Fruit fly (Drosophila melanogaster): Measurements from ENCODE around the gene Top2.

Gene Top2

DNA sequence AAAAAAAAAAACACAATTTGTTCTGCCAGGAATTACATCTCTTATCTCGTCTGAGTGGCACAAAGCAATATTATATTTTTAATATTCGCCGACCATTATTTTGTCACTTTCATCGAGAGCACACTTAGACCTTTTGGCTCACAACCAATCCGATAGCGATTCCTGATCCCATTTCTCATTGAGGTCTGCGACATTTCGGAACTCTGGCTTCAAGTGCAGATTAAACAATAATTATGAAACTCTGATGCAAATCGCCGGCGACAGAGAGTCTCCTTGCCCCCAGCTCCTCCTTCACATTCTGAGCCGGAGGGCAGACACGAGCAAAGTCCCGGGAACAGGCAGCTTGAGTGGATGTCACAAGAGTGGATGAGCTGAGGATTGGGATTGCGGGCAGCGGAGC is 15.8 kb upstream of the Top2 start:
- TF ChIP-seq h (optimal IDR thresholded peaks at IDR 0.05) (no peak), ttk (optimal IDR thresholded peaks at IDR 0.05) (no peak), Myc (optimal IDR thresholded peaks at IDR 0.05) (no peak), insv (optimal IDR thresholded peaks at IDR 0.05) (no peak), Sin3A (optimal IDR thresholded peaks at IDR 0.05) (no peak), psq (optimal IDR thresholded peaks at IDR 0.05) (no peak)

DNA sequence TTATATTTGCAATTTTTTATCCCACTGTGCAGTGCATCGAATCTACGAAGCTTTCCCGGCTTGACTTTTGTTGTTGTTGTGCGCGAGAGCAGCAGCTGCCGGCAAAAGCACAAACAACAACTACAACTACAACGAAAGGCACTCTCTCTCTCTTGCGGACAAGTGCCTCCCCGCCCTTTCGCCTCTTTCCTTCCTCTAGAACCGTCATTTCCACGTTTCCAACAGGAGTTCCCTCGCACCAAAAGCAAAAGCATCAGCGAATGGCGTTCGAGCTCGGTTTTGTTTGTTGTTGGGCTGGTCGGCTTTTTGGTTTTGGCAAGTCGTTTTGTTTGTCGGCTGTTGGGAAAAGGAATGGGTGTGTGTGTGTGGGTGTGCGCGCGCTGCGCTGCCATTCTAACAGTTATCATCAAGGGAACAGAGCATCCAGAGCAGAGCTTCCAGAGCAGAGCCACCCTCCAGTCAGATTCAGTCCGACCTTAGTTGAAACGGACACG is 10.6 kb upstream of the Top2 start, which contains the start of gene tj:
tj (plus strand) TSS at position 444 of the 494 bp plus-strand sequence.
- TF ChIP-seq ttk (optimal IDR thresholded peaks at IDR 0.05), result no peak
- TF ChIP-seq Myc (optimal IDR thresholded peaks at IDR 0.05), result no peak
- no peak for TF ChIP-seq insv (optimal IDR thresholded peaks at IDR 0.05)
- no peak for TF ChIP-seq Sin3A (optimal IDR thresholded peaks at IDR 0.05)
- TF ChIP-seq psq (optimal IDR thresholded peaks at IDR 0.05), result no peak
- no peak for TF ChIP-seq h (optimal IDR thresholded peaks at IDR 0.05)

dm6 chr2L:19463405-19463804 is 10.1 kb upstream of the Top2 start:
- TF ChIP-seq h (optimal IDR thresholded peaks at IDR 0.05) (no peak), psq (optimal IDR thresholded peaks at IDR 0.05) (no peak), Sin3A (optimal IDR thresholded peaks at IDR 0.05) (no peak), insv (optimal IDR thresholded peaks at IDR 0.05) (no peak), ttk (optimal IDR thresholded peaks at IDR 0.05) (no peak), Myc (optimal IDR thresholded peaks at IDR 0.05) (no peak)

DNA sequence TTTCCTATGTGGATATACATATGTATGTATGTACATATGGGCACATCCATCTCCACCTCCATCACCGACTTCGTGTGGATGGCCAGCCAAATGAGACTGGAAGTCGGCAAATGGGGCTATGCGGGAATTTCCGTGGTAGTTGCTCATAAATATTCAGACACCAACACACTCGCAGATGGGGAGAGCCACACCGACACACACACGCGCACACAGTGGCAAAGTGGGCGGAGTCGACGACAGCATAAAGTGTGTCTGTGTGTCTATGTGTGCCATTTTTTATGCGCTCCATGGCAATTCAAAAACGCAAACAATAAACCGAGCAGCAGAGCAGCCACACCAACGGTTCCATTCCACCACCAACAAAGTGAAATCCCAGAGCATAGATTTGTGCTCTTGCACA is 9.6 kb upstream of the Top2 start:
- no peak for TF ChIP-seq Myc (optimal IDR thresholded peaks at IDR 0.05)
- no peak for TF ChIP-seq psq (optimal IDR thresholded peaks at IDR 0.05)
- no peak for TF ChIP-seq ttk (optimal IDR thresholded peaks at IDR 0.05)
- no peak for TF ChIP-seq h (optimal IDR thresholded peaks at IDR 0.05)
- TF ChIP-seq Sin3A (optimal IDR thresholded peaks at IDR 0.05), result no peak
- no peak for TF ChIP-seq insv (optimal IDR thresholded peaks at IDR 0.05)

DNA sequence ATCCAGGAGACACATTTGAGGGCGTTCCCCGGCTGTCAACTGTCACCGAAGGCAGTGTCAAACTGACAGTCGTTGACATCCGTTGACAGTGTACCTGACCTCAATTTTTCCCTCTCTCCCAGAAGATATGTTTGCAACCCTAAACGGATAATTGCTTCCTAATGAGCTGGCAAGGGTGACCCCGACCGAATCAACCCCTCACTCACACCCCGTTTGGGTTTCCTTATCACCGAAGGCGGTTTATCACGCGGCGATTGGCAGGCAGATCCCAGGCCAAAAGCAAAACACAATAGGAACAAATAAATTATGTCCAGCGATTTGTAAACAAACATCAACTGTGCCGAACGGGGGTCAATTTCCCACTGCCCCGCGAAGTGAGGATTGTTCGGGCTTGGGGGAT is 6.1 kb upstream of the Top2 start:
- TF ChIP-seq Sin3A (optimal IDR thresholded peaks at IDR 0.05) (no peak), ttk (optimal IDR thresholded peaks at IDR 0.05) (no peak), insv (optimal IDR thresholded peaks at IDR 0.05) (no peak), psq (optimal IDR thresholded peaks at IDR 0.05) (no peak), Myc (optimal IDR thresholded peaks at IDR 0.05) (no peak), h (optimal IDR thresholded peaks at IDR 0.05) (no peak)

DNA sequence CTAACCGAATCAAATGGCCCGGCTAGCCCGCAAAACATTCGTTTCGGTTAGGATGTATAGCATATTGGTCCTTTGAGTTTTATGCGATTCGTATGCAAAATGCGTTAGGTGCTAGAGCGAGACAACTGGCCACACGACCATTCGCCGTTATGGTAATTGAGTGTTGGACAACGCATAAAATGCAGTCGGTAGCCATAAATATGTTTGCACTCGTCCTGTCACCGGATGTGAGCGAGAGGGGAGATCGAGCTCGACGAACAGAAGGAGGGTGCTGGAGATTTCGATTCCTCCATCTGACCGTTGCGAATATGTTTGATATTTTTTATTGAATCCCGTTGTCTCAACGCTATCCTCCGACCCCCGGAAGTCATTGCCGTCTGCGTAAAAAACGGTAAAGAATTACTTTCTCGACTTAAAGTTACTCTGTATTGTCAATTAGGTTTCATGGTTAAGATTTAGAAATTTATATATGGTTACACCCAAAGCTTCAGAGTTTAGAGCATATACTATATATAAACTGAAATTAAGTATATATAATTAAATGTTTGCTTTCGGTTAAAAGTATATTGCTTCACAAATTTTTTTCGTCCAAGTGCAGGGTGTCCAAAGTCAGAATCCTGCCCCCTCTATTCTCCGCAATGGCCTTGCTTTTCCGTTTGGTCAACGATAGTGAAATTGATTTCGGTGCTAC is 4.7 kb upstream of the Top2 start:
- no peak for TF ChIP-seq Myc (optimal IDR thresholded peaks at IDR 0.05)

DNA sequence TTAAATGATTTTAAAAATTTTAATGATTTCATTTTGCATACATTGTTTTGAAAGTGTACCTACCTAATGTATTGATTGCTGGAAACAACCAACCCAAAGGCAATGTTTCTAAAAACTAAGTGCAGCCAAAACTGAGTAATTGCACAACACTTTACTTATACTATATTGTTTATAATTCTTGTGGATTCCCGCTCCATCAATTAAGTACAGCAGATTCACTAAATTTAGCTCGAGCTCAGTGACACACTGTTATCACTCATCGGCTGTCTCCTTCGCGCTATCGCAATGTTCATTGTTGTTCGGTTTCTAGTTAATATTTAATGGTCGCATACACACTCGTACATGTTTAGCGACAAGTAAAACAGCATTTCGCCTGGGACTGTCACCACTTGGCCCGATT is 2.4 kb upstream of the Top2 start:
- TF ChIP-seq Sin3A (optimal IDR thresholded peaks at IDR 0.05) (no peak), ttk (optimal IDR thresholded peaks at IDR 0.05) (no peak), insv (optimal IDR thresholded peaks at IDR 0.05) (no peak), psq (optimal IDR thresholded peaks at IDR 0.05) (no peak), Myc (optimal IDR thresholded peaks at IDR 0.05) (no peak), h (optimal IDR thresholded peaks at IDR 0.05) (no peak)

DNA sequence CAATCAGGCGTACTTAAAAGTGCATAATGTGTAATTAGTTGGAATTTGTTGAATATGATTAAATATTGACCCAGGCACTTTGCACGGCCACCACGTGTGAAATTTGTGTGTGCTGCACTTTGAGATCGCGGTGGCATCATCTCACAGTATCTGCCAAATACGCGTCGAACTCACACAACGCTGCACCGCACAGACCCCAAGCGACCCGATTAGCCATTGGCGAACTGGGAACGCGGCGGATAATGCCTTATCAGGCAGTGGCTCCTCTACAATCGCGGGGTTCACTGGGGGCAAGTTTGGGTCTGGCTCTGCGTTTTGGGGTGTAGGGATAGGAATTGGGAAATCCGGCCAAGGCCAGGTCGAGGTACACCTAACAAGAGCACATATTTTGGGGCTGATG is 1.9 kb upstream of the Top2 start:
- TF ChIP-seq Sin3A (optimal IDR thresholded peaks at IDR 0.05) (no peak), h (optimal IDR thresholded peaks at IDR 0.05) (no peak), Myc (optimal IDR thresholded peaks at IDR 0.05) (no peak), psq (optimal IDR thresholded peaks at IDR 0.05) (no peak), insv (optimal IDR thresholded peaks at IDR 0.05) (no peak), ttk (optimal IDR thresholded peaks at IDR 0.05) (no peak)

DNA sequence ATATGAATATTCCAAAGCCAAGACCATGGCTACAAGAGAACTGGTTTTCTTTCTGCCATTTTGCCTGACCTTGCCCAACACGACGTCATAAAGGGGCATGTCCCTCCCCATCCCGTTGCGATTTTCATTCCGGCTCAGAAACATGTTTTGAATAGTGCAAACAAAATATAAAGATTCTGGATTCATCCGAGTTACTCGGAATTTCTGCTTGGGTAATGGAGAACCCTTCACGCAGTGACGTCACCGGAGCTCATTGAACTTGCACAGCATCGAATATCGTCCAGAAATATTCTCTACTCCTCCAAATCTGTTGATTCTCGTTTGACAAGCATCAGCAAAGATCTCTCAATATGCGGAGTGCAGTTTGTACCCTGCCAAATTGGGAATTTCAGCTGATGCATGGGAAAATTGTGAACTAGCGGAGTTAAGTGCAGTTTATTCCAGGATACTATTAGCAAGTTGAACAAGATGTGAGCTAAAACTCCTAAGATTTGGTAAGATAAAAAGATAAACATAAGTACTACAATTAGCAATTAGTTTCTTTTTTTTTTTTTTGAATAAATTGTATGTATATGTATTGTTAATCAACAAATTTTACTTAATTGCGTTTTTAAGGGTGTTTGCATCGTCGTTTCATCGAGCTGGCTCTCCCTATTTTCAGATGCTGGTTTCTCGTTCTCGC is 921 bp upstream of the Top2 start, which contains the start of gene CG10026:
CG10026 (plus strand) TSS at position 187 of the 682 bp plus-strand sequence.
- no peak for TF ChIP-seq Sin3A (optimal IDR thresholded peaks at IDR 0.05)
- TF ChIP-seq insv (optimal IDR thresholded peaks at IDR 0.05), result no peak
- TF ChIP-seq h (optimal IDR thresholded peaks at IDR 0.05), result no peak
- no peak for TF ChIP-seq psq (optimal IDR thresholded peaks at IDR 0.05)
- TF ChIP-seq Myc (optimal IDR thresholded peaks at IDR 0.05), result no peak
- no peak for TF ChIP-seq ttk (optimal IDR thresholded peaks at IDR 0.05)

DNA sequence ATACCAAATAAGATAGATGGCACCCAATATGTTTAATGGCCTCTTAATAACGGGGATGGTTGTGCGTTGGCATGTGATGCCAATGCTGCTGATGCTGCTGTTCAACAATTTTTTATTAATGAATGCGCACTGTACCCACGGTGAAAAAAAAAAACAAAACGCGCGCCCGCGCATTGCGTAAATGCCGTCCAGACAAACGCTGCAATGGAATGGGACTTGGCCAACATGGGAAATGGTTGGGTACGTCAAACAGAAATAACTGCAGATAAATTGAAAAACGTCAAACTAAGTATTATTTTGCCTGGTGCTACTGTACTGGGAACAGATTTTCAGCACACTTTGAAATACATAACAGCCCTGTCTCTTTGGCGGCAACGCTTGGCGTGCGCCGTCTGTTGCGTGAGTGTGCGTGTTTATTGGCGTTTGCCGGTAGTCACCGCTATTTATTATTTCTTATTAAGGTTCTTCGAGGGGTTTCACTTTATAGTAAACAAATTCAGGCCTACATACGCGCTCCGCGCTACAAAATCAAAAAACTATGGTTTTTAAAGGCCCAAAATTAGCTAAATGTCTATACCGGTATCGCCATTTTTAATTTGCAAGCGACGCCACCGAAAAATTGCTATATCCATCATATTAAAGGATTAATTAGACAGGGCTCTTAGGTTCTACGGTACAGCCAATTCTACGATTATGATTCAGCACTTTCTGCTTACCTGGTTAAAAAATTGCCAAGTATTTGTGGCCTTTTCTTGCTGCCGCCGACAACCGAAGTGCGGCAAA is 564 bp downstream of the Top2 start:
- TF ChIP-seq h (optimal IDR thresholded peaks at IDR 0.05) (no peak), ttk (optimal IDR thresholded peaks at IDR 0.05) (no peak), psq (optimal IDR thresholded peaks at IDR 0.05) (no peak), insv (optimal IDR thresholded peaks at IDR 0.05) (no peak), Myc (optimal IDR thresholded peaks at IDR 0.05) (no peak), Sin3A (optimal IDR thresholded peaks at IDR 0.05) (no peak)

dm6 chr2L:19444734-19445140 is 8.6 kb downstream of the Top2 start, which contains the start of gene Hs2st:
Hs2st (minus strand) TSS chr2L:19444750.
- TF ChIP-seq Myc (optimal IDR thresholded peaks at IDR 0.05) (no peak), Sin3A (optimal IDR thresholded peaks at IDR 0.05) (no peak), insv (optimal IDR thresholded peaks at IDR 0.05) (no peak), ttk (optimal IDR thresholded peaks at IDR 0.05) (no peak), h (optimal IDR thresholded peaks at IDR 0.05) (no peak), psq (optimal IDR thresholded peaks at IDR 0.05) (no peak)

dm6 chr2L:19442627-19443026 is 10.7 kb downstream of the Top2 start, which contains the start of gene CG10237:
CG10237 (minus strand) TSS chr2L:19442727.
- no peak for TF ChIP-seq Myc (optimal IDR thresholded peaks at IDR 0.05)
